Worm (Caenorhabditis elegans) whole organism, L4/young adult: ENCODE results near the gene C06E8.5.
"Not testable (repeated sequence)": the region's sequence is repeated elsewhere in the genome, so short reads cannot be mapped to it uniquely, and the experiment has no call there.

Experiments
- W03F9.2 ChIP-seq: fragments of 150-350 bp; optimal IDR thresholded peaks from 2 replicates; lab custom pipeline; 2014; ENCODE audit warnings: missing biosample characterization, missing genetic modification characterization
- dao-5 ChIP-seq: sonication (generic microtip); optimal IDR thresholded peaks from 2 replicates; lab custom pipeline; 2016; ENCODE audit warnings: missing genotype, missing genetic modification characterization, moderate library complexity, missing compliant biosample characterization
- him-1 ChIP-seq: sonication (generic microtip); optimal IDR thresholded peaks from 2 replicates; lab custom pipeline; 2016; ENCODE audit warnings: missing genotype, missing genetic modification reagents, missing genetic modification characterization, missing compliant biosample characterization

The C06E8.5 gene

ce11 chrIII:6992496-6992895 lies 12.8 kb downstream of the C06E8.5 start:
- TF ChIP-seq him-1 (tag; lab: Kevin White, UChicago) (no peak), dao-5 (tag; lab: Kevin White, UChicago) (no peak), W03F9.2 (tag; lab: Kevin White, UChicago) (no peak)

ce11 chrIII:6991465-6991864 lies 13.8 kb downstream of the C06E8.5 start:
- TF ChIP-seq him-1 (tag; lab: Kevin White, UChicago) (no peak), dao-5 (tag; lab: Kevin White, UChicago) (no peak), W03F9.2 (tag; lab: Kevin White, UChicago) (no peak)

ce11 chrIII:6989900-6990299 lies 15.3 kb downstream of the C06E8.5 start, which contains the start of gene prk-1:
Gene prk-1, plus strand, starts transcription at chrIII:6990168.
- TF ChIP-seq W03F9.2 (tag; lab: Kevin White, UChicago) = no peak
- no peak for TF ChIP-seq him-1 (tag; lab: Kevin White, UChicago)
- TF ChIP-seq dao-5 (tag; lab: Kevin White, UChicago) = no peak

DNA sequence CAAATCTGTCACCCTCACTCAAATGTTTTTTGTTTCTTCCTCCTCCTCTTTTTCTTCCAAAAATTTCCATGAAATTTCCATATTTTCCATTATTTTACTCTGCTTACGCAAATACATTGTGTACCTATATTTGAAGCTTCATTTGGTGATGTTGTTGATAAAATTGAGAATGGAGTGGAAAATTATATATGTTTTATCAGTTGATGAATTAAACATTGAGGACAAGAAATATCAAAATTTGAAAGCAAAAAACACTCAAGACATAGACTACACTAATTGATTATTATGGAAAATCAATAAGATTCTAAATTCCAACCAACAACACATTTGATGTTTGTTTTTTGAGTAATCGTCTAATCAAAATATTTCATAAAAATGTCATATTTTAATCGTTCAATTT lies 16.0 kb downstream of the C06E8.5 start:
- TF ChIP-seq W03F9.2 (tag; lab: Kevin White, UChicago) (peak; percentile 10), him-1 (tag; lab: Kevin White, UChicago) (no peak)

DNA sequence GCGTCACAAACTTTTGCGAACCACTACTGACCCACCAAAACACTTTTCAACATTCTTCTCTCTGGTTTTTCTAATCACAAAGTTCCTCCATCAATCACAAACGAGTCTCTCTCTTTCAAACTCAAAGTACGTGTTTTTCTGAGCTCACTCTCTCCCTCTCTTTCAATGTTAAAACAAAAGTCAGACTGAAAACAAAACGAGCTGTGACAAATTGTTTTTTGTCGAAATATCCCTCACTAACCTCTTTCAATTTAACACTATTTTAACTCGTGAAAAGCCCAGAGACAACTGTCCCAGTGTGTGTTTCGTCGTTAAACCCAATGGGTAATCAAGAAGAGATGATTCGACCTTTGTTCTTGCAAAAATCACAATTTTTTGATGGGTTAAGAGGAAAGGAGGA lies 17.2 kb downstream of the C06E8.5 start:
- TF ChIP-seq dao-5 (tag; lab: Kevin White, UChicago) (no peak), him-1 (tag; lab: Kevin White, UChicago) (no peak), W03F9.2 (tag; lab: Kevin White, UChicago) (no peak)

- TF ChIP-seq dao-5, W03F9.2, him-1 (tag; lab: Kevin White, UChicago): not testable (repeated sequence)
Measured at ce11 chrIII:6981989-6982553, 23.2 kb downstream of the C06E8.5 start, which contains the start of gene F31E3.6. Gene F31E3.6, plus strand, starts transcription at chrIII:6982081.

DNA sequence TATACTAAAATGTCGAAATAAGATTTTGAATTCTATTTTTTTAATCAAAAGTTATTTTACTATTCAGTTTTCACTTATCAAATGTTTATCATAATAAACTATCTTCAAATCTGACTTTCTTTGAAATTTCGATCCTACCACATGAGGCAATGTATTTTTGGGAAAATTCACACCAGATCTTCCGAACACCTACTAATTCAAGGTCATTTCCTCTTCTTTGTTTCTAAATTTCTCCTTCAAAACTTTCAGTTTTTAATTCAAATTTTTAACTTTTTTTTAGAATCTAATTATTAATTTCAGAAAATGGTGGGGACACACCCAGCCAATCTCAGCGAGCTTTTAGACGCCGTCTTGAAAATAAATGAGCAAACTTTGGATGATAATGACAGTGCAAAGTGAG lies 25.7 kb downstream of the C06E8.5 start, which contains the start of gene ceh-20:
TSS of gene ceh-20 (plus strand) at position 301 of the 400 bp plus-strand sequence.
- TF ChIP-seq dao-5 (tag; lab: Kevin White, UChicago) (no peak), him-1 (tag; lab: Kevin White, UChicago) (no peak), W03F9.2 (tag; lab: Kevin White, UChicago) (no peak)

DNA sequence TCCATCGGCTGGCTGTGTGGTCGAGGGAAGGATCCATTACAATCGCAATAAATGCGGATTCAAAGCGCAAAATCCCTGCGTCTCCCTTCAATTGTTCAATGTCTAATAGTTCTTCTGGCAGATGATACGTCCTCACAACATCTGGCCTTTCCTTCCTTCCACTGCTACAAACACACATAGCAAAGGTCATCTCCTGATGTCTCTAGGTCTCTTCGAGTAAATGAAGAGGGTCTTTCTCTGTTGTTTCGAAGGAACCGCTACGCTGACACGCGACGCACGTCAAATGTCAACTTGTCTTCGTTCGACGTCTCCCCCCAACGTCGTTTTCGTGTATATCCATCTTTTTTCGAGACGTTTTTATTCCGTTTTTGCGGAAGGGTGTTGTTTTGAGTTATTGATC lies 26.4 kb downstream of the C06E8.5 start:
- TF ChIP-seq W03F9.2 (tag; lab: Kevin White, UChicago) (no peak), him-1 (tag; lab: Kevin White, UChicago) (no peak), dao-5 (tag; lab: Kevin White, UChicago) (no peak)

DNA sequence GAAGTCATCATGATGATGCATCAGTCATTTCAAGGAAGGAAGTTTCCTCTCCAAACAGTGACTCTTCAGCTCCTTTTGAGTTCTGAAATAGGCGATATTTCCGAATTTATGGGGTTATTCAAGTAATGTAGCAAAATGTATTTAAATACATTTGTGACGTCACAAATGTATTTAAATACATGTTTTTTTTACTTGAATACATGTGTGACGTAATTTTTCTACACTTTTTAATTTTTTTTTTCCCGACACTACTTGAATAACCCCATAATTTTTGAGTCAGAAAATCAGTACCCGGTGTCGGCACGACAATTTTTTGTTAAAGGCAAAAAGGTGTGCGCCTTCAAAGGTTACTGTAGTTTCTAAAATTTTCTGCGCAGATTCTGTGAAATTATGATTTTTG lies 30.3 kb downstream of the C06E8.5 start:
- TF ChIP-seq dao-5 (tag; lab: Kevin White, UChicago) (no peak), him-1 (tag; lab: Kevin White, UChicago) (no peak), W03F9.2 (tag; lab: Kevin White, UChicago) (no peak)

DNA sequence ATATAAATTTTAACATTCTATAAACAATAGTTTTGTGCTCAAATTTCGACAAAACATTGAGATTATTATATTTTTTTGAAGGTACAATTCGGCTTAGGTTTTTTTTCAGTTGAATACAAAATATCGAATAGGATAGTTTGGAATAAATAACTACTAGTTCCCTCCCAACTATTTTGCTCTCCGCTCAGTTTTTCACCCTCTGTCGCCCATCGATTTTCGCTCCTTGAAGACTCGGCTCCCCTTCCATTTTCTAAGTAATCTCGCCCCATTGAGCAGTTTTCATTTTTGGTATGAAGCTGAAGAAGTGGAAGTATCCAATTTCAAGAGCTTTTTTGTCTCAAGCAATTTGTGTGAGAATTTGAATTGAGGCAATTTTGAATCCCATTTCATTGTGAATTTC lies 31.6 kb downstream of the C06E8.5 start, which contains the start of gene F31E3.2:
TSS of gene F31E3.2 (plus strand) at position 301 of the 400 bp plus-strand sequence.
- TF ChIP-seq dao-5 (tag; lab: Kevin White, UChicago) (no peak), him-1 (tag; lab: Kevin White, UChicago) (no peak), W03F9.2 (tag; lab: Kevin White, UChicago) (no peak)

- TF ChIP-seq dao-5 (tag; lab: Kevin White, UChicago) (no peak), W03F9.2 (tag; lab: Kevin White, UChicago) (peak; percentile 97), him-1 (tag; lab: Kevin White, UChicago) (peak; percentile 80)
Measured at ce11 chrIII:6971662-6972284, 33.5 kb downstream of the C06E8.5 start, which contains the start of the genes eef-1A.1 and rfc-4. Gene eef-1A.1, minus strand, starts transcription at chrIII:6971712. Gene rfc-4, plus strand, starts transcription at chrIII:6972253.

DNA sequence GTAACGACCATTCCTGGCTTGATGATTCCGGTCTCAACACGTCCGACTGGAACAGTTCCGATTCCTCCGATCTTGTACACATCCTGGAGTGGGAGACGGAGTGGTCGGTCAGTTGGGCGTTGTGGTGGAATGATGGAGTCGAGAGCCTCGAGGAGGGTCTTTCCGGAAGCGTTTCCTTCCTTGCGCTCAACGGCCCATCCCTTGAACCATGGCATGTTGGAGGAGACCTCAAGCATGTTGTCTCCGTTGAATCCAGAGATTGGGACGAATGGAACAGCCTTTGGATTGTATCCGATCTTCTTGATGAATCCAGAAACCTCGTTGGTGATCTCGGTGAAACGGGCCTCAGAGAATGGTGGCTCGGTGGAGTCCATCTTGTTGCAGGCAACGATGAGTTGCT lies 34.5 kb downstream of the C06E8.5 start:
- TF ChIP-seq him-1 (tag; lab: Kevin White, UChicago) (no peak), W03F9.2 (tag; lab: Kevin White, UChicago) (no peak), dao-5 (tag; lab: Kevin White, UChicago) (no peak)

- TF ChIP-seq him-1 (tag; lab: Kevin White, UChicago) (no peak), W03F9.2 (tag; lab: Kevin White, UChicago) (peak; percentile 50), dao-5 (tag; lab: Kevin White, UChicago) (peak; percentile 25)
Measured at ce11 chrIII:6969781-6970342, 35.4 kb downstream of the C06E8.5 start.
